Worm (Caenorhabditis elegans) whole organism, young adult: Measurements from ENCODE around the gene Y116A8A.6.
"Not testable (repeated sequence)": the region's sequence is repeated elsewhere in the genome, so short reads cannot be mapped to it uniquely, and the experiment has no call there.

ENCODE experiments used
- B0019.2 ChIP-seq: fragments of 200-800 bp; sonication (Bioruptor generic); conservative IDR thresholded peaks from 2 replicates; pipeline ENCODE4 v1.3.6; 2022; ENCODE audit warnings: missing genetic modification reagents, missing genetic modification characterization, missing compliant biosample characterization
- B0035.1 ChIP-seq: sonication (generic microtip); optimal IDR thresholded peaks from 2 replicates; lab custom pipeline; 2016; ENCODE audit warnings: missing genetic modification characterization, mild to moderate bottlenecking, missing compliant biosample characterization, missing genotype, missing genetic modification reagents
- B0336.3 ChIP-seq: fragments of 200-800 bp; sonication (Bioruptor generic); IDR thresholded peaks from 2 replicates; pipeline ENCODE4 v1.3.6; 2022; ENCODE audit warnings: missing genetic modification characterization, missing compliant biosample characterization
- F22D6.2 ChIP-seq: sonication (generic microtip); optimal IDR thresholded peaks from 2 replicates; lab custom pipeline; 2016; ENCODE audit warnings: mild to moderate bottlenecking, missing genetic modification characterization, missing compliant biosample characterization
- K12H6.12 ChIP-seq: fragments of 200-800 bp; sonication (Bioruptor generic); optimal IDR thresholded peaks from 2 replicates; lab custom pipeline; 2018; ENCODE audit warnings: mild to moderate bottlenecking, missing genetic modification characterization, missing compliant biosample characterization
- Y53G8AR.9 ChIP-seq: fragments of 200-800 bp; sonication (Bioruptor generic); conservative IDR thresholded peaks from 2 replicates; pipeline ENCODE4 v1.3.6; 2022; ENCODE audit warnings: missing genetic modification reagents, missing genetic modification characterization, missing compliant biosample characterization
- Y67H2A.10 ChIP-seq: fragments of 200-800 bp; sonication (Bioruptor generic); conservative IDR thresholded peaks from 2 replicates; pipeline ENCODE4 v1.3.6; 2022; ENCODE audit warnings: missing genetic modification reagents, missing genetic modification characterization, missing compliant biosample characterization
- Y79H2A.3 ChIP-seq: fragments of 200-800 bp; sonication (Bioruptor generic); conservative IDR thresholded peaks from 2 replicates; pipeline ENCODE4 v1.3.6; 2022; ENCODE audit warnings: missing genetic modification reagents, missing genetic modification characterization, missing compliant biosample characterization
- aptf-2 ChIP-seq: fragments of 200-800 bp; sonication (Bioruptor generic); conservative IDR thresholded peaks from 2 replicates; pipeline ENCODE4 v1.3.6; 2022; ENCODE audit warnings: missing genetic modification reagents, missing genetic modification characterization, missing compliant biosample characterization
- athp-1 ChIP-seq: sonication (generic microtip); optimal IDR thresholded peaks from 2 replicates; lab custom pipeline; 2017; ENCODE audit warnings: mild to moderate bottlenecking, missing genetic modification characterization, missing compliant biosample characterization
- attf-5 ChIP-seq: fragments of 200-800 bp; sonication (Bioruptor generic); optimal IDR thresholded peaks from 2 replicates; lab custom pipeline; 2018; ENCODE audit warnings: mild to moderate bottlenecking, missing genetic modification characterization, missing compliant biosample characterization
- attf-6 ChIP-seq: fragments of 200-800 bp; sonication (Bioruptor generic); IDR thresholded peaks from 2 replicates; pipeline ENCODE4 v1.3.6; 2022; ENCODE audit warnings: missing genetic modification reagents, missing genetic modification characterization, missing compliant biosample characterization
- bed-1 ChIP-seq: fragments of 200-800 bp; sonication (Bioruptor generic); IDR thresholded peaks from 2 replicates; pipeline ENCODE4 v1.3.6; 2022; ENCODE audit warnings: missing genetic modification reagents, missing genetic modification characterization, missing compliant biosample characterization
- bed-2 ChIP-seq: fragments of 200-800 bp; sonication (Bioruptor generic); IDR thresholded peaks from 2 replicates; pipeline ENCODE4 v1.3.6; 2022; ENCODE audit warnings: missing genetic modification reagents, missing genetic modification characterization, missing compliant biosample characterization
- cebp-2 ChIP-seq: fragments of 200-800 bp; sonication (Bioruptor generic); IDR thresholded peaks from 2 replicates; pipeline ENCODE4 v1.3.6; 2022; ENCODE audit warnings: missing genetic modification characterization, missing compliant biosample characterization
- ceh-27 ChIP-seq: fragments of 200-800 bp; sonication (Bioruptor generic); optimal IDR thresholded peaks from 2 replicates; lab custom pipeline; 2018; ENCODE audit warnings: mild to moderate bottlenecking, missing genetic modification characterization, moderate library complexity, missing compliant biosample characterization
- ceh-58 ChIP-seq: fragments of 200-800 bp; sonication (Bioruptor generic); IDR thresholded peaks from 2 replicates; pipeline ENCODE4 v1.3.6; 2022; ENCODE audit warnings: missing genetic modification characterization, missing compliant biosample characterization
- efl-1 ChIP-seq: fragments of 150-350 bp; optimal IDR thresholded peaks from 2 replicates; lab custom pipeline; 2014; ENCODE audit warnings: missing biosample characterization, missing genetic modification reagents, missing genetic modification characterization
- egl-44 ChIP-seq: fragments of 200-800 bp; sonication (Bioruptor generic); IDR thresholded peaks from 2 replicates; pipeline ENCODE4 v1.3.6; 2022; ENCODE audit warnings: missing genetic modification reagents, missing genetic modification characterization, missing compliant biosample characterization
- ets-4 ChIP-seq: fragments of 200-800 bp; sonication (Bioruptor generic); optimal IDR thresholded peaks from 2 replicates; lab custom pipeline; 2018; ENCODE audit warnings: mild to moderate bottlenecking, missing genetic modification characterization, missing compliant biosample characterization
- gei-17 ChIP-seq: fragments of 200-800 bp; sonication (Bioruptor generic); optimal IDR thresholded peaks from 2 replicates; lab custom pipeline; 2018; ENCODE audit warnings: mild to moderate bottlenecking, missing genetic modification characterization, missing compliant biosample characterization
- hlh-12 ChIP-seq: sonication (generic microtip); optimal IDR thresholded peaks from 2 replicates; lab custom pipeline; 2016; ENCODE audit warnings: missing genetic modification characterization, missing compliant biosample characterization
- hmg-1.2 ChIP-seq: fragments of 200-800 bp; sonication (Bioruptor generic); IDR thresholded peaks from 2 replicates; pipeline ENCODE4 v1.3.6; 2022; ENCODE audit warnings: missing genetic modification reagents, missing genetic modification characterization, missing compliant biosample characterization
- lag-1 ChIP-seq: fragments of 200-800 bp; sonication (Bioruptor generic); IDR thresholded peaks from 2 replicates; pipeline ENCODE4 v1.3.6; 2022; ENCODE audit warnings: missing genetic modification reagents, missing genetic modification characterization, missing compliant biosample characterization
- let-607 ChIP-seq, 2 experiments: fragments of 200-800 bp in 1 of 2; sonication (Bioruptor generic) in 1 of 2; sonication (generic microtip) in 1 of 2; optimal IDR thresholded peaks; 2 replicates each; lab custom pipeline; 2016 to 2018; ENCODE audit warnings: mild to moderate bottlenecking in 2 of 2, missing compliant biosample characterization in 2 of 2, missing genetic modification characterization in 2 of 2, moderate library complexity in 2 of 2, missing genotype in 1 of 2
- lin-26 ChIP-seq: fragments of 200-800 bp; sonication (Bioruptor generic); IDR thresholded peaks from 2 replicates; pipeline ENCODE4 v1.3.6; 2022; ENCODE audit warnings: missing genetic modification reagents, missing genetic modification characterization, missing compliant biosample characterization
- lir-1 ChIP-seq: fragments of 200-800 bp; sonication (Bioruptor generic); conservative IDR thresholded peaks from 2 replicates; pipeline ENCODE4 v1.3.6; 2022; ENCODE audit warnings: missing genetic modification reagents, missing genetic modification characterization, missing compliant biosample characterization
- madf-3 ChIP-seq: fragments of 200-800 bp; sonication (Bioruptor generic); IDR thresholded peaks from 2 replicates; pipeline ENCODE4 v1.3.6; 2022; ENCODE audit warnings: missing genetic modification reagents, missing genetic modification characterization, missing compliant biosample characterization
- madf-8 ChIP-seq: fragments of 200-800 bp; sonication (Bioruptor generic); conservative IDR thresholded peaks from 2 replicates; pipeline ENCODE4 v1.3.6; 2022; ENCODE audit warnings: missing genetic modification reagents, missing genetic modification characterization, missing compliant biosample characterization
- nhr-120 ChIP-seq: fragments of 200-800 bp; sonication (Bioruptor generic); IDR thresholded peaks from 2 replicates; pipeline ENCODE4 v1.3.6; 2022; ENCODE audit warnings: missing genetic modification characterization, missing compliant biosample characterization
- nhr-90 ChIP-seq: sonication (generic microtip); optimal IDR thresholded peaks from 2 replicates; lab custom pipeline; 2016; ENCODE audit warnings: missing genotype, mild to moderate bottlenecking, missing genetic modification characterization, missing compliant biosample characterization
- rcor-1 ChIP-seq: fragments of 200-800 bp; sonication (Bioruptor generic); IDR thresholded peaks from 2 replicates; pipeline ENCODE4 v1.3.6; 2022; ENCODE audit warnings: missing genetic modification reagents, missing genetic modification characterization, missing compliant biosample characterization
- snpc-3.4 ChIP-seq: sonication (generic microtip); optimal IDR thresholded peaks from 2 replicates; lab custom pipeline; 2017; ENCODE audit warnings: missing genetic modification characterization, mild to moderate bottlenecking, missing compliant biosample characterization, antibody characterized with exemption, moderate library complexity, missing genotype, missing genetic modification reagents
- snpc-4 ChIP-seq, 5 experiments: fragments of 150-350 bp in 1 of 5; sonication (generic microtip) in 4 of 5; optimal IDR thresholded peaks; 2 replicates each; lab custom pipeline; 2014 to 2018; ENCODE audit warnings: missing genetic modification characterization in 5 of 5, missing biosample characterization in 3 of 5, antibody characterized with exemption in 2 of 5, mild to moderate bottlenecking in 2 of 5, missing compliant biosample characterization in 2 of 5, missing genotype in 2 of 5, moderate library complexity in 2 of 5, missing genetic modification reagents in 1 of 5
- tbx-9 ChIP-seq: sonication (generic microtip); optimal IDR thresholded peaks from 2 replicates; lab custom pipeline; 2016; ENCODE audit warnings: borderline replicate concordance, missing genetic modification characterization, inconsistent platforms, missing compliant biosample characterization
- xnd-1 ChIP-seq: sonication (generic microtip); optimal IDR thresholded peaks from 2 replicates; lab custom pipeline; 2016; ENCODE audit warnings: missing genotype, missing genetic modification reagents, missing genetic modification characterization, missing compliant biosample characterization
- zfh-2 ChIP-seq: fragments of 200-800 bp; sonication (Bioruptor generic); conservative IDR thresholded peaks from 2 replicates; pipeline ENCODE4 v1.3.6; 2022; ENCODE audit warnings: missing genetic modification reagents, missing genetic modification characterization, missing compliant biosample characterization
- ztf-18 ChIP-seq: sonication (generic microtip); optimal IDR thresholded peaks from 2 replicates; lab custom pipeline; 2016; ENCODE audit warnings: missing genotype, mild to moderate bottlenecking, missing genetic modification characterization, missing compliant biosample characterization
- ztf-25 ChIP-seq: fragments of 200-800 bp; sonication (Bioruptor generic); IDR thresholded peaks from 2 replicates; pipeline ENCODE4 v1.3.6; 2022; ENCODE audit warnings: missing genetic modification reagents, missing genetic modification characterization, missing compliant biosample characterization
- ztf-28 ChIP-seq: fragments of 200-800 bp; sonication (Bioruptor generic); IDR thresholded peaks from 2 replicates; pipeline ENCODE4 v1.3.6; 2022; ENCODE audit warnings: missing genetic modification reagents, missing genetic modification characterization, missing compliant biosample characterization
- ztf-6 ChIP-seq: fragments of 200-800 bp; sonication (Bioruptor generic); IDR thresholded peaks from 2 replicates; pipeline ENCODE4 v1.3.6; 2022; ENCODE audit warnings: missing genetic modification reagents, missing genetic modification characterization, missing compliant biosample characterization

The Y116A8A.6 gene

DNA sequence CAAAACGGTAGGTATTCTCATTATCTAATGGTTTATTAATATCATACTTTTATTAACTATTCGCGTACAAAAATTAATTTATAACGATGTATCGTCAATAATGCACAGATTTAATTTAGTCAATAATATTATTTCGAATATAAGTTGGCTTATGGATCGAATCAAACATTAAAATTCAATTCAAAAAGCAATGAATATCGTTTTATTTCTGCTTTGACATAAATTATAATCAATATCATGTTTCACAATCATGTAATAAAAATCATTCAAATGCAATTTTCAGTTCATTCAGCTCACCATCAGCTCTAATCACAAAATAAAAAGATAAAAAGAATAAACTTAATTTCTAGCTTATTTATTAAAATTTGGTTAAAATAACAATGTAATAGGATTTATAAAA is at the start of gene Y116A8A.6:
Gene Y116A8A.6, minus strand, starts transcription at position 101 of the 400 bp plus-strand sequence.
- TF ChIP-seq Y67H2A.10 (GFP tag; lab: Robert Waterston, UW) (no peak), rcor-1 (GFP tag; lab: Robert Waterston, UW) (no peak), lag-1 (no peak), ztf-25 (GFP tag; lab: Robert Waterston, UW) (no peak), egl-44 (GFP tag; lab: Robert Waterston, UW) (no peak), hlh-12 (tag; lab: Kevin White, UChicago) (no peak), B0019.2 (no peak), tbx-9 (no peak), ztf-18 (tag; lab: Kevin White, UChicago) (no peak), madf-8 (GFP tag; lab: Robert Waterston, UW) (no peak)
- TF ChIP-seq, all 124 proteins: peak for 0

DNA sequence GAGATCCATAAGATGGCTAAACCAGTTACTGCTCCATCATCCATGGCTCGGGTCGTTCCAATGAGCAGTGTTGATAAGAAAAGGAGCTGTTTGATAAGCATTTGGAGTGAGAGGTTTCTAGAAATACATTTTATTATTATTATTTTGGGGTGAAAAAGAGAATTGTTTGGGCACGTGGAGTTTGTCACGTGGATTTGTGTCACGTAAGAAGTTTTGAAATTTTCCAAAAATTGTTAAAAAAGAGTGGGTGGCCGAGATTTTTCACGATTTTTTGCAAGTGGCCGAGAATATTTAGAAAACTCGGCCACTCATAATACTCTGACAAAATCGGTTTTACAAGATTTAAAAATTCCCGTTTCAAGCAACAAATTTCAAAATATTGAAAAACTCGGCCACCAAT is 40.3 kb upstream of the Y116A8A.6 start, which contains the start of gene T06A10.106:
Gene T06A10.106, minus strand, starts transcription at position 101 of the 400 bp plus-strand sequence.
- TF ChIP-seq cebp-2 (no peak), ztf-6 (GFP tag; lab: Robert Waterston, UW) (no peak), B0336.3 (GFP tag; lab: Robert Waterston, UW) (no peak), efl-1 (GFP tag; lab: Kevin White, UChicago) (no peak), Y53G8AR.9 (GFP tag; lab: Robert Waterston, UW) (no peak), ztf-28 (no peak), ets-4 (GFP tag; lab: Kevin White, UChicago) (no peak), gei-17 (GFP tag; lab: Kevin White, UChicago) (no peak), aptf-2 (no peak), ceh-58 (GFP tag; lab: Robert Waterston, UW) (no peak), bed-2 (GFP tag; lab: Robert Waterston, UW) (no peak), B0035.1 (tag; lab: Kevin White, UChicago) (no peak), K12H6.12 (tag; lab: Kevin White, UChicago) (no peak), Y79H2A.3 (GFP tag; lab: Robert Waterston, UW) (no peak), athp-1 (tag; lab: Kevin White, UChicago) (no peak)

DNA sequence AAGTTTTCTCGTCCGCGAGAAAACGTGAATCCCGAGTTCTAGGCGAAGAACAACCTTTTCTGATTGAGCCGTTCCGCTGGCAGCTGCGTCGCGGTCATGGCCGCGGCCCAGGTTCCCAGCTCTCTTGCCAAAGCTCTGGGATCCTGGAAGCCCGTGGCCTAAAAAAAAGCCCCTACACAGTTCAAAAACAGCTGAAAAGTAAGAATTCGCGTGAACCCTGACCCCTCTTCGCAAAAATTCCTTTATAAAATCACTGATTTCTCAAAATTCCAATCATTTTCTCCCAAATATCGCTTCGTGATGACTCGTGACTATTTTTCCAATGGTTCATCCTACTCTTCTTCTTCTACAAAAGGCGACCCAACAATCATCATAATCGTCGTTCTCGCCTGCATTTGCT is 38.6 kb upstream of the Y116A8A.6 start, which contains the start of gene T06A10.107:
Gene T06A10.107, plus strand, starts transcription at position 301 of the 400 bp plus-strand sequence.
- TF ChIP-seq bed-1 (GFP tag; lab: Robert Waterston, UW) (no peak), snpc-4 (GFP tag; optimal IDR thresholded peaks at IDR 0.05; lab: Kevin White, UChicago) (no peak), snpc-4 (tag; optimal IDR thresholded peaks at IDR 0.05; lab: Kevin White, UChicago) (peak in 1 of 4 experiments; percentile 25), zfh-2 (GFP tag; lab: Robert Waterston, UW) (0 out of 2 replicates have a peak, but pooled peaks have one; percentile 39), ceh-58 (GFP tag; lab: Robert Waterston, UW) (peak; percentile 28; the same call in 1 of the 2 replicates)
- TF ChIP-seq, all 124 proteins: peak for 3

DNA sequence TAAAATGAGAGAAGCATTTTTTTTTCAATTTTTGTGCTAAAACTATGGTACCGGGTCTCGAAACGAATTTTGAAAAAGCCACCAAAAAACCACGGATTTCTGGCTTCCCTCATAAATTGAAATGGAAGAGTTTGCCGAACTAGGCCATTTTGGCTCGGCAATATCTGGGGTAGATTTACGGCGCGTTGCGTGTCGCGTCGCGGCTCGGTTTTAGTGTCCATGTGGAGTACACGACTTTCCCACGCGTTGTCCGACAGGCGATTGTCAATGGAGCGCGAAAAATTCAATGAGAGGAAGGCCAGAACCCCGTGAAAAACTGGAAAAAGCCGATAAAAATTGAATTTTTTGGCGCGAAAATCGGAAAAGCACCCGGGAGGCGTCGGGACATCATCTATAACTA is 37.9 kb upstream of the Y116A8A.6 start:
- TF ChIP-seq attf-6 (GFP tag; lab: Robert Waterston, UW) (peak; percentile 80), snpc-4 (tag; optimal IDR thresholded peaks at IDR 0.05; lab: Kevin White, UChicago) (peak in 1 of 4 experiments; percentile 79), madf-3 (peak; percentile 81), Y79H2A.3 (GFP tag; lab: Robert Waterston, UW) (peak; percentile 63; the same call in 1 of the 2 replicates)
- not testable (repeated sequence) for TF ChIP-seq snpc-4 (GFP tag; optimal IDR thresholded peaks at IDR 0.05; lab: Kevin White, UChicago)

DNA sequence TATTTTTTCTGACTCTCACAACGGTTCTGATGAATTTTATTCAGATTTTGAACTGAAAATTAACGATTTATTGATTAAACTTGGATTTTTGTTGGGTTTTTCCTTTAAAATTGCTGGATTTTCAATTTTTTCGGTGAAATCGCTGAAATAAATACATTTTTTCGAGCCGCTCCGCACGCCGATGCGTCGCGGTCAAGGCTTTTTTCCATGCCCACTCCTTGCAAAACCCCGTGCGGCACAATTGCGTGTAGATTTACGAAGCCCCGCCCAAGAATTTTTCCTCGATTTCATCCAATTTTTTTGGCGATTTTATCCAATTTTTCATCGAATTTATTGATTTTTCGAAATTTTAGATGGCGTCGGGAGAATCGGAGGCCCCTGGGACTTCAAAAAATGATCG is 36.9 kb upstream of the Y116A8A.6 start, which contains the start of gene gtsf-1:
Gene gtsf-1, plus strand, starts transcription at position 354 of the 400 bp plus-strand sequence.
- no peak for TF ChIP-seq lin-26 (GFP tag; lab: Robert Waterston, UW)
- peak in 1 of 2 experiments; percentile 16 for TF ChIP-seq let-607 (tag; optimal IDR thresholded peaks at IDR 0.05; lab: Kevin White, UChicago)
- TF ChIP-seq madf-8 (GFP tag; lab: Robert Waterston, UW): no peak
- peak; percentile 67 for TF ChIP-seq hmg-1.2 (GFP tag; lab: Robert Waterston, UW)
- TF ChIP-seq F22D6.2 (tag; lab: Kevin White, UChicago): no peak
- no peak for TF ChIP-seq lir-1 (GFP tag; lab: Robert Waterston, UW)
- 0 out of 2 replicates have a peak, but pooled peaks have one; percentile 7 for TF ChIP-seq nhr-120 (GFP tag; lab: Robert Waterston, UW)
- TF ChIP-seq attf-5 (GFP tag; lab: Kevin White, UChicago): peak; percentile 87
- no peak for TF ChIP-seq xnd-1 (tag; lab: Kevin White, UChicago)
- TF ChIP-seq ceh-27 (GFP tag; lab: Kevin White, UChicago): peak; percentile 62
- peak; percentile 41 for TF ChIP-seq snpc-3.4 (tag; lab: Kevin White, UChicago)
- TF ChIP-seq nhr-90 (tag; lab: Kevin White, UChicago): peak; percentile 7
- peak; percentile 27 for TF ChIP-seq efl-1 (GFP tag; lab: Kevin White, UChicago)
